Worm (Caenorhabditis elegans): ENCODE data around the gene dhs-17.
A peak's percentile ranks its signal among the peaks of the same experiment; 100 is the strongest.
"Not testable (repeated sequence)": the region's sequence is repeated elsewhere in the genome, so short reads cannot be mapped to it uniquely, and the experiment has no call there.

Gene dhs-17

DNA sequence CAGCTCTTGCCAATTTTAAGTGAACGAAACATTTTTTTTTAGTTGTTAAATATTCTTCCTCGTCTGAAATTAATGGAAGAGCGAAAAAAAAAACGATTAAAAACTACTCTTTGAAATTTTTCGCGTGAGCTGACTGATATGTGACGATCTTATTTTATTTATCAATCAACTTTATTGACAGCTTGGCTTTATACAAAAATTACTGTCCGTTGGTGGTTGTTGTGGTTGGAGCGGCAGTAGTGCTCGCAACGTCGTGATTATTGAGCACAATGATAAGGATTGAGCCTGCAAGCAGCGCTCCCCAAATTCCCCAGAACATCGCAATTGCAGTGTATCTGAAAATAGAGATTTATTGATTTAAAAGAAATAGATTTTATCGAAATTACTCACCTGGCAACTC, 9.8 kb upstream of the dhs-17 start:
- no peak for TF ChIP-seq egl-27 (tag; optimal IDR thresholded peaks at IDR 0.05)
- no peak for TF ChIP-seq jun-1 (tag; optimal IDR thresholded peaks at IDR 0.05)
- peak; percentile 38 for TF ChIP-seq elt-2 (tag; optimal IDR thresholded peaks at IDR 0.05)

DNA sequence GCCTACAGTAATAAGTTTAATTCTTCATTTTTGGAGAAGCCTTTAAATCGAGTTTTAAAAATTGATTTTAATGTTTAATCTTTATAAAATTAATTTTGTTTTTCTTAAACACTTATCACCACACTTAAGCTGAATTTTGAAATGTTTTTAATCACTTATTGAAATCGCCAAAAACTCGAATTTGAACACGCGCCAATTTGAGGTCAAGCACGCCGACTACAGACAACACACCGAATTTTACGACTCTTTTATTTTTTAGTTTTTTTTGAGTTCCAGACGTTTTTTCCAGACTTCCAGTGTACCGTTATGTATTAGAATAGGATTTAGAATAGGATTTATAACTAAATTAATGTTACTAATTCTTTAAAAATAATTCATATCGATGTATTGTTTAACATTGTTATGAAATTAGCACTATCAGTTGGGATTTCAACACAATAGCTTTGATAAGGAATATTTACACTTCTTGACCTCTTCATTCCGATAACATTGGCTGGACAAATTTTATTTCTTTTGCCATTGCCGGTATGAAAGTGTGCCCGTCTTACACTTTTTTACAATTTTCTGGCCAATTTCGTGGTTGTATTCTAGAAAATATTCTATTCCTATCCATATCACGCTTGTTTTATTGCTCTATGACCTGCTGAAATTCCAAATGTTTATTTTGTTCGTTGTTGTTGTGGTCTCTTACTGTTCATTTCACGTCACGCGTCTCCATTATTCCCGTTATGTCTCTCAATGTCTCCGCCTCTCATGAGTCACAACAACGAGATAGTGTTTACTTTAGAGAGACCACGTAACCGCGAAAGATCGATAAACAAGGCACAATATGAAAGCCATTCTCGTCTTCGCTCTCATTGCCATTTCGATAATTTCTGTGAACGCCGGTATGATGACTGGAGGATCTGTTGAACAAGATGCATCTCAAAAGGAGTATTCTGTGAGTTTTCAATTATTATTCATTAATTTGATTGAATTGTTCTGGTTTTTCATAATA, 9.0 kb upstream of the dhs-17 start, which contains the start of gene cpi-2:
Gene cpi-2 (plus strand): TSS at position 788 of the 997 bp plus-strand sequence.
- TF ChIP-seq unc-39 (tag; optimal IDR thresholded peaks at IDR 0.05) (no peak), lsy-12 (tag; optimal IDR thresholded peaks at IDR 0.05) (no peak), sea-2 (GFP tag; optimal IDR thresholded peaks at IDR 0.05) (no peak), lin-39 (tag; optimal IDR thresholded peaks at IDR 0.05) (no peak), nfya-1 (tag; optimal IDR thresholded peaks at IDR 0.05; ENCODE audit: insufficient read depth) (peak; percentile 58), nhr-12 (tag; optimal IDR thresholded peaks at IDR 0.05) (no peak), daf-12 (tag; optimal IDR thresholded peaks at IDR 0.05) (no peak), nhr-237 (tag; optimal IDR thresholded peaks at IDR 0.05) (no peak), tbx-2 (tag; optimal IDR thresholded peaks at IDR 0.05) (no peak), nhr-25 (tag; optimal IDR thresholded peaks at IDR 0.05) (peak; percentile 7), pha-4 (tag; optimal IDR thresholded peaks at IDR 0.05) (peak; percentile 93), elt-2 (tag; optimal IDR thresholded peaks at IDR 0.05) (peak; percentile 70), mml-1 (tag; optimal IDR thresholded peaks at IDR 0.05) (no peak), unc-62 (GFP tag; optimal IDR thresholded peaks at IDR 0.05) (no peak), eor-1 (tag; optimal IDR thresholded peaks at IDR 0.05) (no peak), ceh-28 (tag; optimal IDR thresholded peaks at IDR 0.05) (peak; percentile 88), nhr-43 (tag; optimal IDR thresholded peaks at IDR 0.05; ENCODE audit: poor library complexity, severe bottlenecking) (no peak), hmg-11 (tag; optimal IDR thresholded peaks at IDR 0.05) (peak; percentile 51), pqm-1 (tag; optimal IDR thresholded peaks at IDR 0.05) (no peak), elt-3 (tag; optimal IDR thresholded peaks at IDR 0.05) (no peak), snpc-4 (tag; optimal IDR thresholded peaks at IDR 0.05) (peak; percentile 3), ama-1 (optimal IDR thresholded peaks at IDR 0.05) (peak; percentile 81), R02D3.7 (tag; optimal IDR thresholded peaks at IDR 0.05) (no peak)

DNA sequence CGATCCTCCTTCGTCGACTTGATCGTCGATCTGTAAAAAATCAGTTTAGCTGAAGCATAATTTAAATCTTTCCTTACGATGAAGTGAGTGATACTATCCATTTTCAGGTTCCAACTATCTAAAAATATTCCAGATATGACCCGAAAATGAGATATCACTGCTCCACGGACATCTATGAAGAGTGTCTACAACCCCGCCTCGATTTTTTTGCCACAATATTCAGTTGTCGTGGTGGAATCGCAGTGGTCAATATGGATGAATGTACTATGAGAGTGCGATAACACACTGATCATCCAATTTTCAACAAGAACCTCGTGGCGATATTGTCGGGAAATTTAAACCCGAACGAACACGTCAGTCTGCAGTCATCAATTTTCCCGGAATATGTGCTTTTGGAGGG, 6.8 kb upstream of the dhs-17 start, which contains the start of gene R01B10.2:
Gene R01B10.2 (minus strand): TSS at position 101 of the 400 bp plus-strand sequence.
- no peak for TF ChIP-seq nhr-23 (tag; optimal IDR thresholded peaks at IDR 0.05)
- TF ChIP-seq eor-1 (tag; optimal IDR thresholded peaks at IDR 0.05): no peak
- TF ChIP-seq unc-39 (tag; optimal IDR thresholded peaks at IDR 0.05): no peak
- no peak for TF ChIP-seq mml-1 (tag; optimal IDR thresholded peaks at IDR 0.05)
- no peak for TF ChIP-seq egl-27 (tag; optimal IDR thresholded peaks at IDR 0.05)
- no peak for TF ChIP-seq hmg-11 (tag; optimal IDR thresholded peaks at IDR 0.05)
- no peak for TF ChIP-seq nfya-1 (tag; optimal IDR thresholded peaks at IDR 0.05; ENCODE audit: insufficient read depth)
- TF ChIP-seq nhr-76 (tag; optimal IDR thresholded peaks at IDR 0.05): no peak

DNA sequence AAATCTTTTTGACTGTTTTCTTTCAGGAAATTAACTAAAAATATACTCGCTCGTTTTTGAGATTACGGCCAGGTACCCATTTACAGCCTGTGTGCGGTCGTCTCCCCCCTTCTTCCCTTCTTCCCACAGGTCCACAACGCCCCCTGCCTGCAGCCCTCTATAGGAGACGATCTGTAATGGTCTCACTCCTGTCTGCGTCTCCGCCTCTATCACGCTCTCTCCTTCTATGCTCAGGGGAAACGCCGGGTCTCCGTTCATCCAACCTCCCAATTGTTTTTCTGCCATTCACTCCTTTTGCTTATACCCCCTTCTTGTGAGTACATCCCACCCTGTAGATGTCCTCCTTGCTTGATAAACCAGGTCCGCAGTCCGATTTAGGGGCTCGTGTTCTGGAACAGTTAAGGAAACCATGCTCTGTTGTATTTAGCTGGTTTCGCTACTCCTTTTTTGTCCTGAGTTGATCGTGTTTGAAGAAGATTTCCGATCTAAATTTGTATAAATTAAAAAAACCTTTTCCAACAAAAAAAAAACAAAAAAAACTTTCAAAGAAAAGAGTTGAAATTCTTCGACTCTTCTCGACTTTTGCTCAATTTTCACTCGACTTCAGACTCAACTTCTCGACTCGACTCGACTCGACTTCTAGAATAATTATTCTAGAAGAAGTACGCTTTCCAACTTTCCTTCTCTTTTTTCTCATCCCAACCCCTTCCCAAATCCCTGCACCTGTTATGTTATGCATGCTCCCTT, 4.0 kb upstream of the dhs-17 start, which contains the start of gene F29G9.1:
Gene F29G9.1 (plus strand): TSS at position 697 of the 747 bp plus-strand sequence.
- TF ChIP-seq mdl-1, egl-5, aly-2 (tag; optimal IDR thresholded peaks at IDR 0.05): not testable (repeated sequence)

DNA sequence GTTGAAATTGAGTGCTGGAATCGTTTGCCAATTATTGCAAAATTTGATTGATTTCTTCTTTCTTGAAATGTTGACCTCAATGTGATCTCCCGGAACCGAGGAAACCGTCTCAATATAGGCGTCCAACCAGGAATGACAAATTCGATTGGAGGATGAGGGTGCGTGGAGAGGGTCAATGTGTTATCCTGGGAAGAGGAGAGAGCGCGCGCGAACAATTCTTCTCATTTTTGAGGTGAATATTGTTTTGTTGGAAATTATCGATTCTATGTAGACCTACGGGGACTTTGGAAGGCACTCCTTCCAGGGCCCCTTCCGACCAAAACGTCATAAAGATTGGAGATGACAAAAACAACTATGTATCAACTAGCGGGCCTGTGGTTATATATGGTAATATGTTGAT, 1.9 kb upstream of the dhs-17 start:
- no peak for TF ChIP-seq ceh-16 (tag; optimal IDR thresholded peaks at IDR 0.05)
- TF ChIP-seq ama-1 (optimal IDR thresholded peaks at IDR 0.05): no peak
- no peak for TF ChIP-seq ztf-4 (tag; optimal IDR thresholded peaks at IDR 0.05)
- TF ChIP-seq nhr-25 (tag; optimal IDR thresholded peaks at IDR 0.05): no peak
- no peak for TF ChIP-seq fos-1 (tag; optimal IDR thresholded peaks at IDR 0.05)
- no peak for TF ChIP-seq ZK546.5 (tag; optimal IDR thresholded peaks at IDR 0.05)
- no peak for TF ChIP-seq lin-15B (tag; optimal IDR thresholded peaks at IDR 0.05)
- no peak for TF ChIP-seq pha-4 (tag; optimal IDR thresholded peaks at IDR 0.05)
- TF ChIP-seq hmg-11 (tag; optimal IDR thresholded peaks at IDR 0.05): no peak
